Worm (Caenorhabditis elegans) whole organism, L2 larva: ENCODE measurements around the gene T03G11.9.
A peak's percentile ranks its signal among the peaks of the same experiment; 100 is the strongest.

Source experiments
- C34F6.9 ChIP-seq: fragments of 150-350 bp; optimal IDR thresholded peaks from 2 replicates; lab custom pipeline; 2014; ENCODE audit warnings: missing biosample characterization, missing genetic modification characterization
- F13H6.1 ChIP-seq: sonication (generic microtip); optimal IDR thresholded peaks from 2 replicates; lab custom pipeline; 2016; ENCODE audit warnings: missing genetic modification characterization, missing compliant biosample characterization
- R02D3.7 ChIP-seq: fragments of 150-350 bp; optimal IDR thresholded peaks from 2 replicates; lab custom pipeline; 2014; ENCODE audit warnings: missing biosample characterization, missing genetic modification characterization
- Y55F3AM.14 ChIP-seq: fragments of 200-800 bp; sonication (Bioruptor generic); optimal IDR thresholded peaks from 2 replicates; lab custom pipeline; 2018; ENCODE audit warnings: mild to moderate bottlenecking, missing genetic modification characterization, missing compliant biosample characterization
- ZK546.5 ChIP-seq: sonication (generic microtip); optimal IDR thresholded peaks from 2 replicates; lab custom pipeline; 2017; ENCODE audit warnings: missing biosample characterization, missing genetic modification characterization
- alr-1 ChIP-seq: fragments of 150-350 bp; optimal IDR thresholded peaks from 2 replicates; lab custom pipeline; 2014; ENCODE audit warnings: missing biosample characterization, missing genetic modification characterization
- aly-2 ChIP-seq: fragments of 150-350 bp; optimal IDR thresholded peaks from 2 replicates; lab custom pipeline; 2014; ENCODE audit warnings: missing biosample characterization, missing genetic modification characterization
- ama-1 ChIP-seq: fragments of 150-350 bp; optimal IDR thresholded peaks from 2 replicates; lab custom pipeline; 2018; ENCODE audit warnings: inconsistent platforms
- blmp-1 ChIP-seq: sonication (generic microtip); optimal IDR thresholded peaks from 2 replicates; lab custom pipeline; 2017; ENCODE audit warnings: missing genetic modification characterization, mild to moderate bottlenecking, missing compliant biosample characterization, antibody characterized with exemption, moderate library complexity; ENCODE audit not compliant: insufficient read depth
- ceh-16 ChIP-seq: fragments of 150-350 bp; optimal IDR thresholded peaks from 2 replicates; lab custom pipeline; 2014; ENCODE audit warnings: missing biosample characterization, missing genetic modification characterization
- crh-2 ChIP-seq: sonication (generic microtip); optimal IDR thresholded peaks from 2 replicates; lab custom pipeline; 2017; ENCODE audit warnings: missing biosample characterization, missing genetic modification characterization
- dmd-4 ChIP-seq: sonication (generic microtip); optimal IDR thresholded peaks from 2 replicates; lab custom pipeline; 2017; ENCODE audit warnings: missing biosample characterization, missing genetic modification characterization
- egl-27 ChIP-seq: sonication (generic microtip); optimal IDR thresholded peaks from 3 replicates; lab custom pipeline; 2017; ENCODE audit warnings: missing biosample characterization, missing genetic modification reagents, missing genetic modification characterization
- elt-1 ChIP-seq: fragments of 150-350 bp; optimal IDR thresholded peaks from 2 replicates; lab custom pipeline; 2014; ENCODE audit warnings: missing biosample characterization, missing genetic modification characterization
- elt-3 ChIP-seq: sonication (generic microtip); optimal IDR thresholded peaks from 2 replicates; lab custom pipeline; 2017; ENCODE audit warnings: missing biosample characterization, missing genetic modification characterization
- fos-1 ChIP-seq: fragments of 150-350 bp; optimal IDR thresholded peaks from 2 replicates; lab custom pipeline; 2014; ENCODE audit warnings: missing biosample characterization, missing genetic modification characterization
- lin-11 ChIP-seq: fragments of 150-350 bp; sonication (generic microtip); optimal IDR thresholded peaks from 2 replicates; lab custom pipeline; 2014; ENCODE audit warnings: missing biosample characterization, missing genetic modification characterization, inconsistent platforms, mixed read lengths
- lin-13 ChIP-seq: fragments of 150-350 bp; optimal IDR thresholded peaks from 2 replicates; lab custom pipeline; 2014; ENCODE audit warnings: missing biosample characterization, missing genetic modification reagents, missing genetic modification characterization
- lin-39 ChIP-seq: fragments of 150-350 bp; optimal IDR thresholded peaks from 2 replicates; lab custom pipeline; 2014; ENCODE audit warnings: missing biosample characterization, missing genetic modification reagents, missing genetic modification characterization
- lsy-2 ChIP-seq, 2 experiments: fragments of 150-350 bp in 1 of 2; sonication (generic microtip) in 1 of 2; optimal IDR thresholded peaks; 2 replicates each; lab custom pipeline; 2014 to 2017; ENCODE audit warnings: missing biosample characterization in 2 of 2, missing genetic modification characterization in 2 of 2
- mab-5 ChIP-seq: fragments of 150-350 bp; optimal IDR thresholded peaks from 2 replicates; lab custom pipeline; 2014; ENCODE audit warnings: missing biosample characterization, missing genetic modification characterization
- mbf-1 ChIP-seq: sonication (generic microtip); optimal IDR thresholded peaks from 2 replicates; lab custom pipeline; 2017; ENCODE audit warnings: missing biosample characterization, missing genetic modification characterization
- mdl-1 ChIP-seq, 2 experiments: fragments of 150-350 bp in 1 of 2; sonication (generic microtip) in 1 of 2; optimal IDR thresholded peaks; 2 replicates each; lab custom pipeline; 2017; ENCODE audit warnings: missing biosample characterization in 2 of 2, missing genetic modification characterization in 2 of 2
- nhr-10 ChIP-seq: sonication (generic microtip); optimal IDR thresholded peaks from 2 replicates; lab custom pipeline; 2017; ENCODE audit warnings: missing biosample characterization, missing genetic modification characterization
- nhr-11 ChIP-seq: fragments of 150-350 bp; optimal IDR thresholded peaks from 2 replicates; lab custom pipeline; 2014; ENCODE audit warnings: missing biosample characterization, missing genetic modification characterization
- nhr-12 ChIP-seq: fragments of 150-350 bp; optimal IDR thresholded peaks from 2 replicates; lab custom pipeline; 2014; ENCODE audit warnings: missing biosample characterization, missing genetic modification characterization
- nhr-129 ChIP-seq: fragments of 150-350 bp; optimal IDR thresholded peaks from 2 replicates; lab custom pipeline; 2014; ENCODE audit warnings: missing biosample characterization, missing genetic modification characterization
- nhr-21 ChIP-seq: fragments of 150-350 bp; optimal IDR thresholded peaks from 2 replicates; lab custom pipeline; 2014; ENCODE audit warnings: missing biosample characterization, missing genetic modification characterization
- nhr-23 ChIP-seq: fragments of 150-350 bp; optimal IDR thresholded peaks from 2 replicates; lab custom pipeline; 2014; ENCODE audit warnings: missing biosample characterization, missing genetic modification reagents, missing genetic modification characterization
- nhr-237 ChIP-seq: fragments of 150-350 bp; optimal IDR thresholded peaks from 2 replicates; lab custom pipeline; 2014; ENCODE audit warnings: missing biosample characterization, missing genetic modification characterization
- nhr-25 ChIP-seq: fragments of 150-350 bp; sonication (generic microtip); optimal IDR thresholded peaks from 3 replicates; lab custom pipeline; 2014; ENCODE audit warnings: missing biosample characterization, missing genetic modification characterization
- nhr-6 ChIP-seq: fragments of 150-350 bp; optimal IDR thresholded peaks from 2 replicates; lab custom pipeline; 2014; ENCODE audit warnings: missing biosample characterization, missing genetic modification characterization
- nhr-77 ChIP-seq: fragments of 150-350 bp; optimal IDR thresholded peaks from 2 replicates; lab custom pipeline; 2014; ENCODE audit warnings: missing biosample characterization, missing genetic modification characterization
- peb-1 ChIP-seq: fragments of 150-350 bp; optimal IDR thresholded peaks from 2 replicates; lab custom pipeline; 2014; ENCODE audit warnings: missing biosample characterization, missing genetic modification characterization
- sem-4 ChIP-seq: fragments of 150-350 bp; optimal IDR thresholded peaks from 2 replicates; lab custom pipeline; 2014; ENCODE audit warnings: missing biosample characterization, missing genetic modification reagents, missing genetic modification characterization
- skn-1 ChIP-seq: sonication (generic microtip); optimal IDR thresholded peaks from 2 replicates; lab custom pipeline; 2017; ENCODE audit warnings: missing biosample characterization, missing genetic modification characterization
- sma-3 ChIP-seq: sonication (generic microtip); optimal IDR thresholded peaks from 2 replicates; lab custom pipeline; 2016; ENCODE audit warnings: missing genetic modification reagents, missing genetic modification characterization, missing compliant biosample characterization
- sma-9 ChIP-seq, 2 experiments: fragments of 150-350 bp in 1 of 2; sonication (generic microtip) in 1 of 2; optimal IDR thresholded peaks; 2 replicates each; lab custom pipeline; 2014 to 2016; ENCODE audit warnings: missing genetic modification characterization in 2 of 2, mild to moderate bottlenecking in 1 of 2, missing biosample characterization in 1 of 2, missing compliant biosample characterization in 1 of 2, missing genetic modification reagents in 1 of 2, moderate library complexity in 1 of 2
- snpc-4 ChIP-seq: fragments of 150-350 bp; optimal IDR thresholded peaks from 2 replicates; lab custom pipeline; 2014; ENCODE audit warnings: missing biosample characterization, missing genetic modification characterization
- unc-39 ChIP-seq: fragments of 150-350 bp; optimal IDR thresholded peaks from 2 replicates; lab custom pipeline; 2014; ENCODE audit warnings: missing biosample characterization, missing genetic modification characterization
- unc-55 ChIP-seq: fragments of 150-350 bp; sonication (generic microtip); optimal IDR thresholded peaks from 3 replicates; lab custom pipeline; 2014; ENCODE audit warnings: missing biosample characterization, missing genetic modification reagents, missing genetic modification characterization
- unc-62 ChIP-seq: fragments of 150-350 bp; optimal IDR thresholded peaks from 2 replicates; lab custom pipeline; 2014; ENCODE audit warnings: missing biosample characterization, missing genetic modification reagents, missing genetic modification characterization
- zag-1 ChIP-seq: fragments of 150-350 bp; optimal IDR thresholded peaks from 2 replicates; lab custom pipeline; 2014; ENCODE audit warnings: missing biosample characterization, missing genetic modification characterization
- ztf-1 ChIP-seq: fragments of 200-800 bp; sonication (Bioruptor generic); conservative IDR thresholded peaks from 2 replicates; pipeline ENCODE4 v1.3.6; 2022; ENCODE audit warnings: missing genetic modification characterization, missing compliant biosample characterization
- ztf-11 ChIP-seq: sonication (generic microtip); optimal IDR thresholded peaks from 2 replicates; lab custom pipeline; 2017; ENCODE audit warnings: missing biosample characterization, missing genetic modification characterization
- ztf-4 ChIP-seq: fragments of 150-350 bp; optimal IDR thresholded peaks from 2 replicates; lab custom pipeline; 2014; ENCODE audit warnings: missing biosample characterization, missing genetic modification characterization

Gene T03G11.9

DNA sequence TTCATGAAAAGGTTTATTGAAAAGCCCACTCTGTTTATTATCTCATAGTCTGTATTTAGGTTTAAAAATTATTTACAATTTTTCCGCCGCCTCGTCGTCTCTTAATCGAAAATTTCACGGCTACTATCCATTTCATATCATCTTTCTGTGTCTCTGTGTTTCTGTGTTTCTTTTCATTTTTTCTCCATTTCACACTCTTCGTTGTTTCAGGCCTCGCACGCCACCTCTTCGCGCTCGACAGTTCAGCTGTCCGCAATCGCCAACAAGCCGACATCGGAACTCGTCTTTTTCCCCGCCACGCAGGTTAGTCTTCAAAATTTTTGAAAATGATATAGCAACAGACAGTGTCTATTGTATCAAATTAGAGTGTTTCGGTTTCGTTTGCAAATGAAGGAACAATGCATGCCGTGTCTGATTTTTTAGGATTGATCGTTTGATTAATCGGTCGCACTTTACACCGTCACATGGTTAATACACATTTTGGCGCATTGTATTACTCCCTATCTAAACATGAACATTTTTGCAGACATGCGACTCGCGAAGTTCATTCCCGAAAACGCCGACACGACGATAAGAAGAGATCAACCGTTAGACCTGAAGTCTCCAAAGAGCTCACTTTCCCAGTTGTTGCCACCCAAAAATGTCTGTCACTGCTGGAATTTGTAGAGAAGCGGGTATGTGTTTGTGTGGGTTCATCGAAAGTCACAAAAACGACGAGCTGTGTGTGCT lies 27.1 kb downstream of the T03G11.9 start:
- no peak for TF ChIP-seq sma-3 (GFP tag; lab: Kevin White, UChicago)
- no peak for TF ChIP-seq ceh-16
- TF ChIP-seq nhr-21: no peak
- TF ChIP-seq sma-9 (GFP tag; optimal IDR thresholded peaks at IDR 0.05; lab: Kevin White, UChicago): peak; percentile 6
- no peak for TF ChIP-seq sma-9 (tag; optimal IDR thresholded peaks at IDR 0.05; lab: Kevin White, UChicago)
- no peak for TF ChIP-seq dmd-4
- no peak for TF ChIP-seq mbf-1

DNA sequence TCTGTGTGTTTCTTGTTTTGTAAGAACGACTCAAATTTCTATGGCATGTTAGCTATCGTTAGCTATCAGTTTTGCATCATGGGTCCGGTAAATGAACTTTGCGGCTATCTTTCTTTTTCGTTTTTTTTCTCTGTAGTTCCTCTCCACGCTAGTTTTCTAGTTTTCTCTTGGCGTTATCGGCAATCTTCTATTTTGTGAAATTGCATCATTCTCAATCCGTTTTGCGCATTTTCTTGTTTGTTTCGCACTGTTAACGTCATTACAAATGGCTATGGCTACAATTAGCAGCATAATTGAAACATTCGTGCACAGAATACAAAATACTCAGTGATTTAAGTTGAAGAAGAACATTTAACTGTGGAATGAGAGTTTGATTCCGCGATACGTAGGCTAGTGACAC lies 29.0 kb downstream of the T03G11.9 start:
- TF ChIP-seq ama-1 (lab: Kevin White, UChicago) (peak; percentile 17), nhr-11 (tag; lab: Kevin White, UChicago) (peak; percentile 11), lsy-2 (tag; optimal IDR thresholded peaks at IDR 0.05; lab: Kevin White, UChicago) (peak in 1 of 2 experiments; percentile 15), zag-1 (tag; lab: Kevin White, UChicago) (peak; percentile 19), elt-3 (tag; lab: Kevin White, UChicago) (no peak), nhr-129 (tag; lab: Kevin White, UChicago) (peak; percentile 98), unc-62 (no peak), R02D3.7 (tag; lab: Kevin White, UChicago) (no peak), sma-9 (GFP tag; optimal IDR thresholded peaks at IDR 0.05; lab: Kevin White, UChicago) (peak; percentile 1), sma-9 (tag; optimal IDR thresholded peaks at IDR 0.05; lab: Kevin White, UChicago) (no peak), ztf-11 (tag; lab: Kevin White, UChicago) (no peak), sem-4 (tag; lab: Kevin White, UChicago) (peak; percentile 50), lin-13 (peak; percentile 20), nhr-6 (tag; lab: Kevin White, UChicago) (no peak), Y55F3AM.14 (no peak), nhr-10 (tag; lab: Kevin White, UChicago) (no peak), ztf-1 (no peak)

DNA sequence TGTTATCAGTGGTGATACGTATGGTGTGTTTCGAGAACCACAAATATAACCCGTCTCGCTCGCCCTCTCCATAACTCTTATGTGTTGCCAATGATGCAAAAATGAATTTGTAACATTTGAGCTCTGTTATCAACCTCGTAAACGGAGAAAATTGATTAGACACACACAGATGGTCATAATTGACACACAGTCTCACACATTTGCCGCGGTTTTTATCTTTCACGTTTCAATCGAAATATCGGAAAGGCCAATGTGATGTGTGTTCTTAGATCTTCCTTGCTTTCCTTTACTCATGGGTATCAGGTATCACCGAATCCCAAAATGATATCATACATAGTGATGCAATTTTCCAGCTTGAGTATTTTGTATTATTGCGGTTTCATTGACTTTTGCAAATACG lies 29.5 kb downstream of the T03G11.9 start:
- no peak for TF ChIP-seq ZK546.5 (tag; lab: Kevin White, UChicago)
- no peak for TF ChIP-seq mbf-1
- peak; percentile 66 for TF ChIP-seq nhr-21
- TF ChIP-seq lin-39 (tag; lab: Kevin White, UChicago): no peak
- TF ChIP-seq ceh-16: no peak
- peak; percentile 71 for TF ChIP-seq sma-9 (GFP tag; optimal IDR thresholded peaks at IDR 0.05; lab: Kevin White, UChicago)
- no peak for TF ChIP-seq sma-9 (tag; optimal IDR thresholded peaks at IDR 0.05; lab: Kevin White, UChicago)
- TF ChIP-seq aly-2: no peak
- TF ChIP-seq mdl-1 (tag; optimal IDR thresholded peaks at IDR 0.05; lab: Kevin White, UChicago): no peak
- TF ChIP-seq blmp-1 (tag; lab: Kevin White, UChicago): no peak
- no peak for TF ChIP-seq ama-1 (lab: Kevin White, UChicago)
- TF ChIP-seq nhr-237: no peak
- TF ChIP-seq dmd-4: no peak
- no peak for TF ChIP-seq ztf-1
- no peak for TF ChIP-seq unc-62
- TF ChIP-seq egl-27 (tag; lab: Kevin White, UChicago): no peak
- TF ChIP-seq Y55F3AM.14: no peak
- no peak for TF ChIP-seq peb-1
- no peak for TF ChIP-seq mab-5 (tag; lab: Kevin White, UChicago)
- no peak for TF ChIP-seq nhr-23
- no peak for TF ChIP-seq nhr-25 (tag; lab: Kevin White, UChicago)
- no peak for TF ChIP-seq snpc-4 (tag; lab: Kevin White, UChicago)
- no peak for TF ChIP-seq R02D3.7 (tag; lab: Kevin White, UChicago)
- no peak for TF ChIP-seq nhr-12 (tag; lab: Kevin White, UChicago)
- peak; percentile 94 for TF ChIP-seq fos-1 (tag; lab: Kevin White, UChicago)
- TF ChIP-seq unc-55 (GFP tag; lab: Kevin White, UChicago): no peak
- peak in 1 of 2 experiments; percentile 9 for TF ChIP-seq lsy-2 (tag; optimal IDR thresholded peaks at IDR 0.05; lab: Kevin White, UChicago)
- peak; percentile 72 for TF ChIP-seq crh-2
- TF ChIP-seq lin-11 (tag; lab: Kevin White, UChicago): no peak
- no peak for TF ChIP-seq alr-1 (tag; lab: Kevin White, UChicago)
- TF ChIP-seq nhr-129 (tag; lab: Kevin White, UChicago): peak; percentile 93
- no peak for TF ChIP-seq ztf-4
- TF ChIP-seq elt-3 (tag; lab: Kevin White, UChicago): no peak
- TF ChIP-seq nhr-6 (tag; lab: Kevin White, UChicago): no peak
- TF ChIP-seq nhr-11 (tag; lab: Kevin White, UChicago): no peak
- TF ChIP-seq F13H6.1: peak; percentile 59
- peak; percentile 1 for TF ChIP-seq sma-3 (GFP tag; lab: Kevin White, UChicago)
- no peak for TF ChIP-seq nhr-77
- no peak for TF ChIP-seq skn-1 (tag; lab: Kevin White, UChicago)
- TF ChIP-seq lin-13: no peak
- TF ChIP-seq ztf-11 (tag; lab: Kevin White, UChicago): no peak
- TF ChIP-seq unc-39 (tag; lab: Kevin White, UChicago): no peak
- no peak for TF ChIP-seq zag-1 (tag; lab: Kevin White, UChicago)
- TF ChIP-seq C34F6.9: no peak
- TF ChIP-seq elt-1 (tag; lab: Kevin White, UChicago): no peak
- TF ChIP-seq sem-4 (tag; lab: Kevin White, UChicago): no peak
